Worm (Caenorhabditis elegans) whole organism, L4 larva: Measurements from ENCODE around the gene Y50E8A.11.

ENCODE experiments used
- ZK546.5 ChIP-seq, 2 experiments: sonication (generic microtip); optimal IDR thresholded peaks; 2 replicates each; lab custom pipeline; 2017; ENCODE audit warnings: missing biosample characterization in 2 of 2, missing genetic modification characterization in 2 of 2
- ceh-82 ChIP-seq: sonication (generic microtip); optimal IDR thresholded peaks from 2 replicates; lab custom pipeline; 2017; ENCODE audit warnings: missing biosample characterization, missing genetic modification characterization
- fkh-10 ChIP-seq: fragments of 150-350 bp; optimal IDR thresholded peaks from 2 replicates; lab custom pipeline; 2014; ENCODE audit warnings: missing biosample characterization, missing genetic modification reagents, missing genetic modification characterization
- fos-1 ChIP-seq: fragments of 150-350 bp; optimal IDR thresholded peaks from 2 replicates; lab custom pipeline; 2014; ENCODE audit warnings: missing biosample characterization, missing genetic modification characterization
- lin-13 ChIP-seq: fragments of 150-350 bp; optimal IDR thresholded peaks from 2 replicates; lab custom pipeline; 2014; ENCODE audit warnings: missing biosample characterization, missing genetic modification reagents, missing genetic modification characterization
- lin-38 ChIP-seq: fragments of 200-800 bp; sonication (Bioruptor generic); IDR thresholded peaks from 2 replicates; pipeline ENCODE4 v1.3.6; 2022; ENCODE audit warnings: missing genetic modification reagents, missing genetic modification characterization, missing compliant biosample characterization
- lir-3 ChIP-seq: sonication (generic microtip); optimal IDR thresholded peaks from 2 replicates; lab custom pipeline; 2016; ENCODE audit warnings: mild to moderate bottlenecking, missing genetic modification characterization, missing compliant biosample characterization
- nhr-11 ChIP-seq: fragments of 150-350 bp; optimal IDR thresholded peaks from 2 replicates; lab custom pipeline; 2014; ENCODE audit warnings: missing biosample characterization, missing genetic modification characterization
- nhr-28 ChIP-seq: fragments of 150-350 bp; optimal IDR thresholded peaks from 2 replicates; lab custom pipeline; 2014; ENCODE audit warnings: missing biosample characterization, missing genetic modification characterization
- vab-7 ChIP-seq: fragments of 200-800 bp; sonication (Bioruptor generic); IDR thresholded peaks from 2 replicates; pipeline ENCODE4 v1.3.6; 2022; ENCODE audit warnings: missing genetic modification reagents, missing genetic modification characterization, missing compliant biosample characterization

DNA sequence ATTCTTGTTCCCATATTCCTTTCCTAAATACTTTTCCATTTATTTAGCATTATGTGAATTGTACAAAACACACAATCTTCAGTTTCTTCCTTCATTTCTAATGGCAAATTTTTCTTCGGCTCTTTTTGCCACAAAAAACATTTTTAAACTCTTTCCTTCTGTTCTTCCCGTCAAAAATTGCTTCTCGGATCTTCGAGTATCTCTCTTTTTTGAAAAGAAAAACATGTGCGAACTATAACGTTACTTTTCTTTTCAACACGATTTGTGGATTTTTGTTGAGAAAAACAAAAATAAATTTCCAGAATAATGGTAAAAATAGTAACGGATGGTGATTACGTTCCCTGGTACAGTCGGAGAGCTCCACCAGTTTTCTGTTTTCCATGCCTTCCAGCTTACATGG lies 40.3 kb downstream of the Y50E8A.11 start, which contains the start of gene W06A7.2:
- no peak for TF ChIP-seq fos-1 (tag; lab: Kevin White, UChicago)
- TF ChIP-seq lin-38 (GFP tag; lab: Robert Waterston, UW) = no peak
- TF ChIP-seq nhr-28 (tag; lab: Kevin White, UChicago) = no peak
- TF ChIP-seq fkh-10 (GFP tag; lab: Kevin White, UChicago) = no peak
- no peak for TF ChIP-seq ceh-82 (tag; lab: Kevin White, UChicago)
- no peak for TF ChIP-seq lir-3
- TF ChIP-seq nhr-11 (tag; lab: Kevin White, UChicago) = no peak
- no peak for TF ChIP-seq vab-7
- no peak for TF ChIP-seq ZK546.5 (tag; optimal IDR thresholded peaks at IDR 0.05; lab: Kevin White, UChicago)
- no peak for TF ChIP-seq lin-13 (GFP tag; lab: Kevin White, UChicago)
